Worm (Caenorhabditis elegans): ENCODE data around the gene Y26G10.1.

ce11 chrV:17728757-17729156 is 33.1 kb upstream of the Y26G10.1 start:
- no peak for TF ChIP-seq ztf-11 (tag; optimal IDR thresholded peaks at IDR 0.05)
- TF ChIP-seq pha-4 (tag; optimal IDR thresholded peaks at IDR 0.05), result no peak
- no peak for TF ChIP-seq sptf-1 (tag; optimal IDR thresholded peaks at IDR 0.05)
